Worm (Caenorhabditis elegans) whole organism, late embryonic: ENCODE results near the gene Y51H4A.936.

ENCODE experiments used
- C38D4.7 ChIP-seq: fragments of 200-800 bp; sonication (Bioruptor generic); optimal IDR thresholded peaks from 2 replicates; lab custom pipeline; 2018; ENCODE audit warnings: mild to moderate bottlenecking, missing genetic modification characterization, moderate library complexity, missing compliant biosample characterization
- K09A11.1 ChIP-seq: sonication (generic microtip); optimal IDR thresholded peaks from 2 replicates; lab custom pipeline; 2017; ENCODE audit warnings: antibody characterized with exemption, mild to moderate bottlenecking, missing genetic modification characterization, missing compliant biosample characterization; ENCODE audit not compliant: insufficient read depth
- T23F11.4 ChIP-seq: fragments of 200-800 bp; sonication (Bioruptor generic); optimal IDR thresholded peaks from 2 replicates; lab custom pipeline; 2018; ENCODE audit warnings: mild to moderate bottlenecking, missing genetic modification characterization, missing compliant biosample characterization
- Y22D7AL.16 ChIP-seq: sonication (generic microtip); optimal IDR thresholded peaks from 2 replicates; lab custom pipeline; 2016; ENCODE audit warnings: missing genetic modification characterization, missing compliant biosample characterization
- ceh-2 ChIP-seq: sonication (generic microtip); optimal IDR thresholded peaks from 2 replicates; lab custom pipeline; 2016; ENCODE audit warnings: missing genotype, missing genetic modification characterization, missing compliant biosample characterization
- ceh-22 ChIP-seq: sonication (generic microtip); optimal IDR thresholded peaks from 2 replicates; lab custom pipeline; 2017; ENCODE audit warnings: missing biosample characterization, missing genetic modification characterization
- ceh-24 ChIP-seq: sonication (generic microtip); optimal IDR thresholded peaks from 2 replicates; lab custom pipeline; 2016; ENCODE audit warnings: mild to moderate bottlenecking, missing genetic modification characterization, missing compliant biosample characterization
- ceh-31 ChIP-seq: sonication (generic microtip); optimal IDR thresholded peaks from 2 replicates; lab custom pipeline; 2016; ENCODE audit warnings: missing genetic modification characterization, missing compliant biosample characterization
- ceh-34 ChIP-seq: sonication (generic microtip); optimal IDR thresholded peaks from 2 replicates; lab custom pipeline; 2016; ENCODE audit warnings: mild to moderate bottlenecking, missing genetic modification characterization, missing compliant biosample characterization
- ceh-45 ChIP-seq: fragments of 200-800 bp; sonication (Bioruptor generic); IDR thresholded peaks from 2 replicates; pipeline ENCODE4 v1.3.6; 2022; ENCODE audit warnings: missing genetic modification reagents, missing genetic modification characterization, missing compliant biosample characterization
- ceh-48 ChIP-seq: sonication (generic microtip); optimal IDR thresholded peaks from 2 replicates; lab custom pipeline; 2016; ENCODE audit warnings: missing genetic modification characterization, inconsistent platforms, missing compliant biosample characterization
- ceh-6 ChIP-seq: fragments of 200-800 bp; sonication (Bioruptor generic); optimal IDR thresholded peaks from 2 replicates; lab custom pipeline; 2018; ENCODE audit warnings: mild to moderate bottlenecking, missing genetic modification characterization, missing compliant biosample characterization
- elt-2 ChIP-seq: sonication (generic microtip); optimal IDR thresholded peaks from 2 replicates; lab custom pipeline; 2016; ENCODE audit warnings: missing genetic modification reagents, missing genetic modification characterization, missing compliant biosample characterization
- elt-4 ChIP-seq: sonication (generic microtip); optimal IDR thresholded peaks from 2 replicates; lab custom pipeline; 2016; ENCODE audit warnings: missing genetic modification characterization, missing compliant biosample characterization
- ets-4 ChIP-seq: sonication (generic microtip); optimal IDR thresholded peaks from 2 replicates; lab custom pipeline; 2016; ENCODE audit warnings: missing genetic modification characterization, missing compliant biosample characterization
- eyg-1 ChIP-seq: sonication (generic microtip); optimal IDR thresholded peaks from 2 replicates; lab custom pipeline; 2016; ENCODE audit warnings: missing genotype, missing genetic modification characterization, missing compliant biosample characterization
- fkh-10 ChIP-seq: fragments of 150-350 bp; optimal IDR thresholded peaks from 2 replicates; lab custom pipeline; 2014; ENCODE audit warnings: missing biosample characterization, missing genetic modification reagents, missing genetic modification characterization
- hlh-15 ChIP-seq: sonication (generic microtip); optimal IDR thresholded peaks from 2 replicates; lab custom pipeline; 2016; ENCODE audit warnings: missing genetic modification characterization, missing compliant biosample characterization
- hlh-30 ChIP-seq: sonication (generic microtip); optimal IDR thresholded peaks from 2 replicates; lab custom pipeline; 2017; ENCODE audit warnings: antibody characterized with exemption, missing genetic modification characterization, missing compliant biosample characterization; ENCODE audit not compliant: insufficient read depth
- lin-11 ChIP-seq: fragments of 200-800 bp; sonication (Bioruptor generic); optimal IDR thresholded peaks from 2 replicates; lab custom pipeline; 2018; ENCODE audit warnings: mild to moderate bottlenecking, missing genetic modification characterization, missing compliant biosample characterization
- mec-3 ChIP-seq: sonication (generic microtip); optimal IDR thresholded peaks from 2 replicates; lab custom pipeline; 2016; ENCODE audit warnings: borderline replicate concordance, missing genetic modification characterization, missing compliant biosample characterization
- nfya-1 ChIP-seq: sonication (generic microtip); optimal IDR thresholded peaks from 2 replicates; lab custom pipeline; 2017; ENCODE audit warnings: missing genetic modification characterization, mild to moderate bottlenecking, missing compliant biosample characterization, antibody characterized with exemption, moderate library complexity
- nhr-11 ChIP-seq: fragments of 150-350 bp; optimal IDR thresholded peaks from 2 replicates; lab custom pipeline; 2014; ENCODE audit warnings: missing biosample characterization, missing genetic modification characterization
- npax-4 ChIP-seq: sonication (generic microtip); optimal IDR thresholded peaks from 2 replicates; lab custom pipeline; 2016; ENCODE audit warnings: missing genetic modification characterization, missing compliant biosample characterization
- odd-2 ChIP-seq: sonication (generic microtip); optimal IDR thresholded peaks from 2 replicates; lab custom pipeline; 2017; ENCODE audit warnings: antibody characterized with exemption, mild to moderate bottlenecking, missing genetic modification characterization, missing compliant biosample characterization
- pag-3 ChIP-seq: sonication (generic microtip); optimal IDR thresholded peaks from 2 replicates; lab custom pipeline; 2016; ENCODE audit warnings: missing compliant biosample characterization, missing genetic modification characterization, borderline replicate concordance
- pax-1 ChIP-seq: fragments of 150-350 bp; optimal IDR thresholded peaks from 2 replicates; lab custom pipeline; 2014; ENCODE audit warnings: missing biosample characterization, missing genetic modification characterization
- pha-4 ChIP-seq: fragments of 150-350 bp; optimal IDR thresholded peaks from 2 replicates; lab custom pipeline; 2018; ENCODE audit warnings: missing biosample characterization, missing genetic modification reagents, missing genetic modification characterization
- pqm-1 ChIP-seq: sonication (generic microtip); optimal IDR thresholded peaks from 2 replicates; lab custom pipeline; 2016; ENCODE audit warnings: missing genetic modification characterization, missing compliant biosample characterization
- pros-1 ChIP-seq: fragments of 150-350 bp; optimal IDR thresholded peaks from 2 replicates; lab custom pipeline; 2014; ENCODE audit warnings: missing biosample characterization, missing genetic modification reagents, missing genetic modification characterization
- rnt-1 ChIP-seq: sonication (generic microtip); optimal IDR thresholded peaks from 2 replicates; lab custom pipeline; 2016; ENCODE audit warnings: missing genetic modification characterization, missing compliant biosample characterization
- sdc-2 ChIP-seq: sonication (generic microtip); optimal IDR thresholded peaks from 2 replicates; lab custom pipeline; 2016; ENCODE audit warnings: missing genotype, missing genetic modification characterization, missing compliant biosample characterization
- sox-2 ChIP-seq: fragments of 200-800 bp; sonication (Bioruptor generic); IDR thresholded peaks from 2 replicates; pipeline ENCODE4 v1.3.6; 2022; ENCODE audit warnings: missing genetic modification reagents, missing genetic modification characterization, missing compliant biosample characterization
- sox-4 ChIP-seq: sonication (generic microtip); optimal IDR thresholded peaks from 2 replicates; lab custom pipeline; 2017; ENCODE audit warnings: mild to moderate bottlenecking, missing genetic modification characterization, inconsistent platforms, missing compliant biosample characterization
- tbx-7 ChIP-seq: sonication (generic microtip); optimal IDR thresholded peaks from 2 replicates; lab custom pipeline; 2016; ENCODE audit warnings: missing genotype, missing genetic modification characterization, missing compliant biosample characterization
- ttx-3 ChIP-seq: sonication (generic microtip); optimal IDR thresholded peaks from 2 replicates; lab custom pipeline; 2016; ENCODE audit warnings: missing genetic modification reagents, missing genetic modification characterization, missing compliant biosample characterization
- unc-42 ChIP-seq: sonication (generic microtip); optimal IDR thresholded peaks from 2 replicates; lab custom pipeline; 2016; ENCODE audit warnings: missing genotype, missing genetic modification characterization, missing compliant biosample characterization
- unc-55 ChIP-seq: sonication (generic microtip); optimal IDR thresholded peaks from 2 replicates; lab custom pipeline; 2017; ENCODE audit warnings: missing biosample characterization, missing genetic modification reagents, missing genetic modification characterization

The Y51H4A.936 gene

ce11 chrIV:16629090-16629489 is at the start of gene Y51H4A.936:
TSS of gene Y51H4A.936 (plus strand) at chrIV:16629390.
- no peak for TF ChIP-seq mec-3 (tag; lab: Kevin White, UChicago)
- TF ChIP-seq ceh-24 (tag; lab: Kevin White, UChicago): no peak
- TF ChIP-seq elt-2 (tag; lab: Kevin White, UChicago): no peak
- no peak for TF ChIP-seq lin-11
- TF ChIP-seq ets-4 (tag; lab: Kevin White, UChicago): no peak
- TF ChIP-seq sox-4: no peak
- TF ChIP-seq pag-3 (tag; lab: Kevin White, UChicago): no peak
- TF ChIP-seq nfya-1 (tag; lab: Kevin White, UChicago): no peak
- no peak for TF ChIP-seq pros-1 (tag; lab: Kevin White, UChicago)
- TF ChIP-seq npax-4 (tag; lab: Kevin White, UChicago): no peak
- TF ChIP-seq ceh-48: no peak
- no peak for TF ChIP-seq ttx-3 (tag; lab: Kevin White, UChicago)
- TF ChIP-seq C38D4.7 (GFP tag; lab: Kevin White, UChicago): no peak
- no peak for TF ChIP-seq ceh-31 (tag; lab: Kevin White, UChicago)
- TF ChIP-seq elt-4 (tag; lab: Kevin White, UChicago): no peak
- no peak for TF ChIP-seq ceh-2 (tag; lab: Kevin White, UChicago)
- no peak for TF ChIP-seq K09A11.1 (tag; lab: Kevin White, UChicago)
- TF ChIP-seq ceh-6 (GFP tag; lab: Kevin White, UChicago): no peak

ce11 chrIV:16601599-16601998 is 27.6 kb upstream of the Y51H4A.936 start:
- TF ChIP-seq fkh-10 (GFP tag; lab: Kevin White, UChicago) (no peak), sdc-2 (tag; lab: Kevin White, UChicago) (no peak), ceh-34 (tag; lab: Kevin White, UChicago) (no peak), T23F11.4 (GFP tag; lab: Kevin White, UChicago) (no peak), nfya-1 (tag; lab: Kevin White, UChicago) (no peak), unc-55 (no peak), pax-1 (tag; lab: Kevin White, UChicago) (no peak), mec-3 (tag; lab: Kevin White, UChicago) (no peak)
- TF ChIP-seq, all 69 proteins: peak for 0

ce11 chrIV:16602676-16603075 is 26.5 kb upstream of the Y51H4A.936 start, which contains the start of gene col-137:
TSS of gene col-137 (minus strand) at chrIV:16602776.
- TF ChIP-seq rnt-1 (tag; lab: Kevin White, UChicago) (no peak), elt-4 (tag; lab: Kevin White, UChicago) (no peak), odd-2 (tag; lab: Kevin White, UChicago) (no peak), pros-1 (tag; lab: Kevin White, UChicago) (no peak), pha-4 (tag; lab: Kevin White, UChicago) (no peak), tbx-7 (tag; lab: Kevin White, UChicago) (no peak), unc-42 (tag; lab: Kevin White, UChicago) (no peak), ceh-48 (no peak), ceh-6 (GFP tag; lab: Kevin White, UChicago) (no peak), mec-3 (tag; lab: Kevin White, UChicago) (no peak), sox-2 (GFP tag; lab: Robert Waterston, UW) (no peak), hlh-15 (tag; lab: Kevin White, UChicago) (no peak), ceh-22 (no peak), Y22D7AL.16 (tag; lab: Kevin White, UChicago) (no peak), eyg-1 (tag; lab: Kevin White, UChicago) (no peak), sdc-2 (tag; lab: Kevin White, UChicago) (no peak)

ce11 chrIV:16622522-16622921 is 6.7 kb upstream of the Y51H4A.936 start:
- no peak for TF ChIP-seq ceh-45 (GFP tag; lab: Robert Waterston, UW)
- TF ChIP-seq pqm-1 (tag; lab: Kevin White, UChicago): no peak
- no peak for TF ChIP-seq nhr-11 (tag; lab: Kevin White, UChicago)
- no peak for TF ChIP-seq hlh-30 (tag; lab: Kevin White, UChicago)
